Worm (Caenorhabditis elegans): ENCODE measurements around the gene ztf-1.

ce11 chrIII:8809245-8809971 lies 17.3 kb upstream of the ztf-1 start, which contains the start of gene prx-19:
- TF ChIP-seq him-1 (tag; optimal IDR thresholded peaks at IDR 0.05) (no peak), dao-5 (tag; optimal IDR thresholded peaks at IDR 0.05) (no peak), W03F9.2 (tag; optimal IDR thresholded peaks at IDR 0.05) (no peak)

Measured in whole organism, L4/young adult.